Worm (Caenorhabditis elegans): ENCODE data around the gene B0432.10.

DNA sequence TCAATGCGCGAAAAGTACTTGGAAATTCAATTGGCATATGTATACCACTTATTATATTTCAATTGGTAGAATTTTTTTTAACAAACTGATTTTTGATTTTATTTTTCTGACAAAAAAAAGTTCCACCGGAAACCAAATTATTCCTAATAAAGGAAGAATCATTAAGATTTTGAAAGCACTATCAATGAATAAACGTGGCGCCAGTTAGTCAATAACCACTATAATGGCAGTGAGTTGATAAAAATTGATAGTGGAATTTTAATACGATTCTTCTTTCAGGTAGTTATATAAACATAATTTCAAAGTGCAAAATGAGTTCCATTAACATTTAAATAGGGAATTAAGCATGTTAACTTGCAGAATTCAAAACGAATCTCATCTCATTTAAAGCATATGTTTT is 19.6 kb upstream of the B0432.10 start, which contains the start of gene col-69:
- TF ChIP-seq unc-39 (tag; optimal IDR thresholded peaks at IDR 0.05) (no peak), elt-1 (tag; optimal IDR thresholded peaks at IDR 0.05) (no peak), ztf-4 (tag; optimal IDR thresholded peaks at IDR 0.05) (no peak), nhr-21 (tag; optimal IDR thresholded peaks at IDR 0.05) (no peak), aly-2 (tag; optimal IDR thresholded peaks at IDR 0.05) (no peak), unc-55 (GFP tag; optimal IDR thresholded peaks at IDR 0.05) (no peak), skn-1 (tag; optimal IDR thresholded peaks at IDR 0.05) (no peak), ama-1 (optimal IDR thresholded peaks at IDR 0.05) (no peak), mab-5 (tag; optimal IDR thresholded peaks at IDR 0.05) (no peak), nhr-6 (tag; optimal IDR thresholded peaks at IDR 0.05) (no peak)

All from whole organism, L2 larva.